Worm (Caenorhabditis elegans) whole organism, L1 larva: Measurements from ENCODE around the gene frh-1.

Source experiments
- C04F5.9 ChIP-seq: sonication (generic microtip); optimal IDR thresholded peaks from 2 replicates; lab custom pipeline; 2016; ENCODE audit warnings: missing genetic modification characterization, missing compliant biosample characterization
- C16A3.4 ChIP-seq: fragments of 150-350 bp; optimal IDR thresholded peaks from 2 replicates; lab custom pipeline; 2014; ENCODE audit warnings: missing biosample characterization, missing genetic modification characterization
- C34B4.2 ChIP-seq: sonication (generic microtip); optimal IDR thresholded peaks from 2 replicates; lab custom pipeline; 2017; ENCODE audit warnings: mild to moderate bottlenecking, missing genetic modification characterization, missing compliant biosample characterization
- Y116A8C.19 ChIP-seq: sonication (generic microtip); optimal IDR thresholded peaks from 2 replicates; lab custom pipeline; 2016; ENCODE audit warnings: missing compliant biosample characterization, missing genetic modification characterization, borderline replicate concordance
- aha-1 ChIP-seq: fragments of 150-350 bp; optimal IDR thresholded peaks from 2 replicates; lab custom pipeline; 2014; ENCODE audit warnings: missing biosample characterization, missing genetic modification characterization
- aly-2 ChIP-seq: fragments of 150-350 bp; optimal IDR thresholded peaks from 2 replicates; lab custom pipeline; 2014; ENCODE audit warnings: missing biosample characterization, missing genetic modification characterization
- ama-1 ChIP-seq: fragments of 150-350 bp; optimal IDR thresholded peaks from 2 replicates; lab custom pipeline; 2014
- blmp-1 ChIP-seq: fragments of 150-350 bp; optimal IDR thresholded peaks from 2 replicates; lab custom pipeline; 2014; ENCODE audit warnings: missing biosample characterization, missing genetic modification characterization
- ceh-63 ChIP-seq: fragments of 200-800 bp; sonication (Bioruptor generic); optimal IDR thresholded peaks from 2 replicates; lab custom pipeline; 2018; ENCODE audit warnings: mild to moderate bottlenecking, missing genetic modification characterization, missing compliant biosample characterization
- ceh-82 ChIP-seq, 3 experiments: fragments of 150-350 bp in 1 of 3; sonication (generic microtip) in 2 of 3; optimal IDR thresholded peaks; 2 replicates each; lab custom pipeline; 2014 to 2017; ENCODE audit warnings: missing biosample characterization in 3 of 3, missing genetic modification characterization in 3 of 3
- ceh-88 ChIP-seq: fragments of 200-800 bp; sonication (Bioruptor generic); IDR thresholded peaks from 2 replicates; pipeline ENCODE4 v1.3.6; 2022; ENCODE audit warnings: missing genetic modification characterization, missing compliant biosample characterization
- ceh-90 ChIP-seq: sonication (generic microtip); optimal IDR thresholded peaks from 2 replicates; lab custom pipeline; 2016; ENCODE audit warnings: missing genetic modification characterization, missing compliant biosample characterization
- dpl-1 ChIP-seq, 3 experiments: fragments of 150-350 bp in 2 of 3; sonication (generic microtip) in 1 of 3; optimal IDR thresholded peaks; 2 replicates each; lab custom pipeline; 2014 to 2017; ENCODE audit warnings: missing biosample characterization in 3 of 3, missing genetic modification characterization in 3 of 3, missing genetic modification reagents in 3 of 3
- dsc-1 ChIP-seq: sonication (generic microtip); optimal IDR thresholded peaks from 2 replicates; lab custom pipeline; 2016; ENCODE audit warnings: mild to moderate bottlenecking, missing genetic modification characterization, missing compliant biosample characterization
- efl-1 ChIP-seq, 4 experiments: fragments of 150-350 bp; optimal IDR thresholded peaks in 3 of 4; peaks in 1 of 4; 1 replicate in 1 of 4; 2 replicates in 3 of 4; lab custom pipeline; 2014; ENCODE audit warnings: missing biosample characterization in 2 of 4, missing genetic modification characterization in 2 of 4, missing genetic modification reagents in 2 of 4
- egl-13 ChIP-seq: sonication (generic microtip); optimal IDR thresholded peaks from 2 replicates; lab custom pipeline; 2016; ENCODE audit warnings: missing genotype, missing genetic modification reagents, missing genetic modification characterization, missing compliant biosample characterization
- egl-27 ChIP-seq, 2 experiments: fragments of 150-350 bp in 1 of 2; sonication (generic microtip); optimal IDR thresholded peaks; 3 replicates each; lab custom pipeline; 2017 to 2018; ENCODE audit warnings: missing biosample characterization in 2 of 2, missing genetic modification characterization in 2 of 2, missing genetic modification reagents in 2 of 2
- elt-2 ChIP-seq: sonication (generic microtip); optimal IDR thresholded peaks from 2 replicates; lab custom pipeline; 2016; ENCODE audit warnings: missing genetic modification characterization, mild to moderate bottlenecking, inconsistent platforms, missing compliant biosample characterization, missing genetic modification reagents
- elt-3 ChIP-seq, 6 experiments: fragments of 150-350 bp in 1 of 6; sonication (generic microtip); optimal IDR thresholded peaks; 2 replicates each; lab custom pipeline; 2017 to 2018; ENCODE audit warnings: missing biosample characterization in 6 of 6, missing genetic modification characterization in 6 of 6, inconsistent platforms in 1 of 6
- ets-5 ChIP-seq: fragments of 200-800 bp; sonication (Bioruptor generic); IDR thresholded peaks from 2 replicates; pipeline ENCODE4 v1.3.6; 2022; ENCODE audit warnings: missing genetic modification characterization, missing compliant biosample characterization
- fos-1 ChIP-seq: fragments of 150-350 bp; optimal IDR thresholded peaks from 2 replicates; lab custom pipeline; 2014; ENCODE audit warnings: missing biosample characterization, missing genetic modification characterization
- grh-1 ChIP-seq: fragments of 200-800 bp; sonication (Bioruptor generic); IDR thresholded peaks from 2 replicates; pipeline ENCODE4 v1.3.6; 2022; ENCODE audit warnings: missing genetic modification reagents, missing genetic modification characterization, missing compliant biosample characterization
- hlh-17 ChIP-seq: fragments of 200-800 bp; sonication (Bioruptor generic); optimal IDR thresholded peaks from 2 replicates; lab custom pipeline; 2018; ENCODE audit warnings: missing genetic modification characterization, mild to moderate bottlenecking, missing compliant biosample characterization, moderate library complexity, borderline replicate concordance
- hlh-4 ChIP-seq: sonication (generic microtip); optimal IDR thresholded peaks from 2 replicates; lab custom pipeline; 2016; ENCODE audit warnings: mild to moderate bottlenecking, missing genetic modification characterization, missing compliant biosample characterization
- irx-1 ChIP-seq: sonication (generic microtip); optimal IDR thresholded peaks from 2 replicates; lab custom pipeline; 2016; ENCODE audit warnings: missing genetic modification characterization, missing compliant biosample characterization
- lin-14 ChIP-seq: fragments of 200-800 bp; sonication (Bioruptor generic); optimal IDR thresholded peaks from 2 replicates; lab custom pipeline; 2018; ENCODE audit warnings: mild to moderate bottlenecking, missing genetic modification characterization, moderate library complexity, missing compliant biosample characterization
- lin-15B ChIP-seq: fragments of 150-350 bp; sonication (generic microtip); optimal IDR thresholded peaks from 3 replicates; lab custom pipeline; 2014; ENCODE audit warnings: missing biosample characterization, missing genetic modification characterization
- lin-35 ChIP-seq, 2 experiments: fragments of 150-350 bp; optimal IDR thresholded peaks; 2 replicates each; lab custom pipeline; 2014; ENCODE audit warnings: missing biosample characterization in 2 of 2, missing genetic modification characterization in 2 of 2, missing genetic modification reagents in 2 of 2
- lsy-2 ChIP-seq, 2 experiments: fragments of 150-350 bp; optimal IDR thresholded peaks; 2 replicates each; lab custom pipeline; 2014; ENCODE audit warnings: missing biosample characterization in 2 of 2, missing genetic modification characterization in 2 of 2
- mdl-1 ChIP-seq, 2 experiments: fragments of 150-350 bp; optimal IDR thresholded peaks; 2 replicates each; lab custom pipeline; 2014 to 2017; ENCODE audit warnings: missing biosample characterization in 2 of 2, missing genetic modification characterization in 2 of 2, inconsistent platforms in 1 of 2
- nhr-11 ChIP-seq: fragments of 150-350 bp; optimal IDR thresholded peaks from 2 replicates; lab custom pipeline; 2014; ENCODE audit warnings: missing biosample characterization, missing genetic modification characterization
- nhr-19 ChIP-seq: fragments of 200-800 bp; sonication (Bioruptor generic); conservative IDR thresholded peaks from 2 replicates; pipeline ENCODE4 v1.3.6; 2022; ENCODE audit warnings: missing genetic modification characterization, missing compliant biosample characterization
- nhr-237 ChIP-seq: fragments of 150-350 bp; optimal IDR thresholded peaks from 2 replicates; lab custom pipeline; 2014; ENCODE audit warnings: missing biosample characterization, missing genetic modification characterization
- nhr-28 ChIP-seq: fragments of 150-350 bp; optimal IDR thresholded peaks from 2 replicates; lab custom pipeline; 2014; ENCODE audit warnings: missing biosample characterization, missing genetic modification characterization
- nhr-76 ChIP-seq: sonication (generic microtip); optimal IDR thresholded peaks from 2 replicates; lab custom pipeline; 2017; ENCODE audit warnings: missing biosample characterization, missing genetic modification characterization
- nhr-84 ChIP-seq: sonication (generic microtip); optimal IDR thresholded peaks from 2 replicates; lab custom pipeline; 2017; ENCODE audit warnings: missing biosample characterization, missing genetic modification characterization
- pag-3 ChIP-seq: sonication (generic microtip); optimal IDR thresholded peaks from 2 replicates; lab custom pipeline; 2017; ENCODE audit warnings: missing genetic modification characterization, mild to moderate bottlenecking, missing compliant biosample characterization, antibody characterized with exemption, borderline replicate concordance; ENCODE audit not compliant: insufficient read depth
- pax-3 ChIP-seq: fragments of 200-800 bp; sonication (Bioruptor generic); optimal IDR thresholded peaks from 2 replicates; lab custom pipeline; 2018; ENCODE audit warnings: mild to moderate bottlenecking, missing genetic modification characterization, moderate library complexity, missing compliant biosample characterization
- rnt-1 ChIP-seq: sonication (generic microtip); optimal IDR thresholded peaks from 2 replicates; lab custom pipeline; 2016; ENCODE audit warnings: mild to moderate bottlenecking, missing genetic modification characterization, moderate library complexity, missing compliant biosample characterization
- skn-1 ChIP-seq: fragments of 150-350 bp; optimal IDR thresholded peaks from 2 replicates; lab custom pipeline; 2014; ENCODE audit warnings: missing biosample characterization, missing genetic modification characterization
- snu-23 ChIP-seq: sonication (generic microtip); optimal IDR thresholded peaks from 2 replicates; lab custom pipeline; 2016; ENCODE audit warnings: missing genetic modification characterization, missing compliant biosample characterization
- sox-4 ChIP-seq: sonication (generic microtip); optimal IDR thresholded peaks from 2 replicates; lab custom pipeline; 2016; ENCODE audit warnings: missing genetic modification characterization, missing compliant biosample characterization
- tlp-1 ChIP-seq: fragments of 150-350 bp; optimal IDR thresholded peaks from 2 replicates; lab custom pipeline; 2014; ENCODE audit warnings: missing biosample characterization, missing genetic modification characterization
- unc-130 ChIP-seq: fragments of 150-350 bp; optimal IDR thresholded peaks from 2 replicates; lab custom pipeline; 2017; ENCODE audit warnings: missing biosample characterization, missing genetic modification characterization, inconsistent platforms
- unc-30 ChIP-seq: sonication (generic microtip); optimal IDR thresholded peaks from 2 replicates; lab custom pipeline; 2017; ENCODE audit warnings: missing biosample characterization, missing genetic modification characterization
- unc-62 ChIP-seq: fragments of 150-350 bp; optimal IDR thresholded peaks from 2 replicates; lab custom pipeline; 2014; ENCODE audit warnings: missing biosample characterization, missing genetic modification reagents, missing genetic modification characterization
- unc-98 ChIP-seq: fragments of 200-800 bp; sonication (Bioruptor generic); IDR thresholded peaks from 2 replicates; pipeline ENCODE4 v1.3.6; 2022; ENCODE audit warnings: missing genetic modification characterization, missing compliant biosample characterization
- vab-15 ChIP-seq: sonication (generic microtip); optimal IDR thresholded peaks from 2 replicates; lab custom pipeline; 2017; ENCODE audit warnings: missing genotype, mild to moderate bottlenecking, missing genetic modification characterization, missing compliant biosample characterization
- xbp-1 ChIP-seq: sonication (generic microtip); optimal IDR thresholded peaks from 2 replicates; lab custom pipeline; 2016; ENCODE audit warnings: missing genetic modification characterization, missing compliant biosample characterization
- zip-4 ChIP-seq: fragments of 200-800 bp; sonication (Bioruptor generic); optimal IDR thresholded peaks from 2 replicates; lab custom pipeline; 2018; ENCODE audit warnings: mild to moderate bottlenecking, missing genetic modification characterization, moderate library complexity, missing compliant biosample characterization
- ztf-4 ChIP-seq: fragments of 150-350 bp; optimal IDR thresholded peaks from 2 replicates; lab custom pipeline; 2014; ENCODE audit warnings: missing biosample characterization, missing genetic modification characterization

frh-1 gene

DNA sequence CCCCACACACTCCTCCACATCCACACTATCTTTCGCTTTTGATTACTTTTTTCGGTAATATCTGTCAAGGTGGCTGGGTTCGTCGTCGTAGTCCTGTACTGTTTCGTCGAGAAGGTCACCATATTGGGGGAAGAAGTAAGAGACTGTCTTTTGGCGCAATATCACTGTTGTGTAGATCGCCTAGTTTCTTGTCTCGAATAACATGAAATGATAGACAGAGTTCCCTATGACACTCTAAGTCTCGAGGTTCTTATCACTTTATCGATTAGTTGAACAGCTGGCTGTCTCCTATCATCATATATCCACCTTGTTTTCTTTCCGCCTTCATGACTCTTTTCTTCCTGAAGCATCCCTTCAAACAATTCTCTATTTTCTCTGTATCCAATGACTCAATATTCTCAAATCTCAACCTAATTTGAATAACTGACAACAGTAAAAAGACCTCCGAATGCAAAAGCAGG lies 16.8 kb downstream of the frh-1 start (continued):
- TF ChIP-seq fos-1 (tag; lab: Kevin White, UChicago) (no peak), pag-3 (tag; lab: Kevin White, UChicago) (no peak), egl-13 (no peak), ets-5 (GFP tag; lab: Robert Waterston, UW) (no peak), aly-2 (no peak), efl-1 (optimal IDR thresholded peaks at IDR 0.05; lab: Kevin White, UChicago) (no peak), efl-1 (GFP tag; optimal IDR thresholded peaks at IDR 0.05 in 1 of 2; lab: Kevin White, UChicago) (no peak), tlp-1 (tag; lab: Kevin White, UChicago) (no peak), dpl-1 (GFP tag; optimal IDR thresholded peaks at IDR 0.05; lab: Kevin White, UChicago) (no peak), ceh-88 (GFP tag; lab: Robert Waterston, UW) (no peak), snu-23 (GFP tag; lab: Kevin White, UChicago) (peak; percentile 42), unc-62 (no peak), unc-30 (tag; lab: Kevin White, UChicago) (no peak), dsc-1 (tag; lab: Kevin White, UChicago) (no peak), hlh-4 (no peak), C04F5.9 (tag; lab: Kevin White, UChicago) (no peak), Y116A8C.19 (tag; lab: Kevin White, UChicago) (no peak), elt-3 (tag; optimal IDR thresholded peaks at IDR 0.05; lab: Kevin White, UChicago) (peak in 2 of 6 experiments; percentile 42 to 82), ceh-63 (GFP tag; lab: Kevin White, UChicago) (no peak), skn-1 (tag; lab: Kevin White, UChicago) (no peak), vab-15 (tag; lab: Kevin White, UChicago) (no peak), nhr-76 (tag; lab: Kevin White, UChicago) (no peak), sox-4 (tag; lab: Kevin White, UChicago) (no peak), egl-27 (tag; optimal IDR thresholded peaks at IDR 0.05; lab: Kevin White, UChicago) (no peak), unc-130 (tag; lab: Kevin White, UChicago) (peak; percentile 55), nhr-28 (tag; lab: Kevin White, UChicago) (no peak), pax-3 (tag; lab: Kevin White, UChicago) (no peak), xbp-1 (tag; lab: Kevin White, UChicago) (no peak), unc-98 (no peak), aha-1 (tag; lab: Kevin White, UChicago) (no peak), elt-2 (tag; lab: Kevin White, UChicago) (no peak), ceh-82 (tag; optimal IDR thresholded peaks at IDR 0.05; lab: Kevin White, UChicago) (no peak), lin-14 (GFP tag; lab: Kevin White, UChicago) (peak; percentile 65), lin-15B (tag; lab: Kevin White, UChicago) (no peak), hlh-17 (GFP tag; lab: Kevin White, UChicago) (no peak), blmp-1 (tag; lab: Kevin White, UChicago) (peak; percentile 62), rnt-1 (tag; lab: Kevin White, UChicago) (peak; percentile 56), nhr-11 (tag; lab: Kevin White, UChicago) (peak; percentile 7), nhr-237 (tag; lab: Kevin White, UChicago) (no peak), C34B4.2 (tag; lab: Kevin White, UChicago) (no peak), nhr-19 (GFP tag; lab: Robert Waterston, UW) (peak; percentile 37; the same call in 1 of the 2 replicates)

ce11 chrII:5936009-5936408 lies 18.8 kb downstream of the frh-1 start:
- TF ChIP-seq efl-1 (optimal IDR thresholded peaks at IDR 0.05; lab: Kevin White, UChicago) (no peak), efl-1 (GFP tag; optimal IDR thresholded peaks at IDR 0.05 in 1 of 2; lab: Kevin White, UChicago) (peak in 1 of 2 experiments; percentile 68), nhr-237 (tag; lab: Kevin White, UChicago) (no peak), nhr-84 (tag; lab: Kevin White, UChicago) (no peak), zip-4 (GFP tag; lab: Kevin White, UChicago) (no peak), hlh-17 (GFP tag; lab: Kevin White, UChicago) (no peak), egl-27 (tag; optimal IDR thresholded peaks at IDR 0.05; lab: Kevin White, UChicago) (no peak), elt-2 (tag; lab: Kevin White, UChicago) (peak; percentile 74), mdl-1 (tag; optimal IDR thresholded peaks at IDR 0.05; lab: Kevin White, UChicago) (no peak), irx-1 (tag; lab: Kevin White, UChicago) (no peak), ceh-90 (no peak), lin-14 (GFP tag; lab: Kevin White, UChicago) (peak; percentile 20), ama-1 (no peak), ztf-4 (no peak), C16A3.4 (tag; lab: Kevin White, UChicago) (no peak), lin-15B (tag; lab: Kevin White, UChicago) (no peak), Y116A8C.19 (tag; lab: Kevin White, UChicago) (no peak), lin-35 (GFP tag; optimal IDR thresholded peaks at IDR 0.05; lab: Kevin White, UChicago) (peak in 1 of 2 experiments; percentile 63), lsy-2 (tag; optimal IDR thresholded peaks at IDR 0.05; lab: Kevin White, UChicago) (peak in 1 of 2 experiments; percentile 23), grh-1 (no peak)
